Worm (Caenorhabditis elegans) whole organism, young adult: ENCODE results near the gene C29E4.11.

Source experiments
- F33H1.4 ChIP-seq: fragments of 200-800 bp; sonication (Bioruptor generic); IDR thresholded peaks from 2 replicates; pipeline ENCODE4 v1.3.6; 2022; ENCODE audit warnings: missing genetic modification reagents, missing genetic modification characterization, missing compliant biosample characterization
- F55B11.4 ChIP-seq: sonication (generic microtip); optimal IDR thresholded peaks from 2 replicates; lab custom pipeline; 2016; ENCODE audit warnings: missing compliant biosample characterization, missing genetic modification characterization, borderline replicate concordance; ENCODE audit not compliant: insufficient read depth
- F57A8.1 ChIP-seq: fragments of 200-800 bp; sonication (Bioruptor generic); optimal IDR thresholded peaks from 2 replicates; lab custom pipeline; 2018; ENCODE audit warnings: mild to moderate bottlenecking, missing genetic modification characterization, moderate library complexity, missing compliant biosample characterization
- K12H6.12 ChIP-seq: fragments of 200-800 bp; sonication (Bioruptor generic); optimal IDR thresholded peaks from 2 replicates; lab custom pipeline; 2018; ENCODE audit warnings: mild to moderate bottlenecking, missing genetic modification characterization, missing compliant biosample characterization
- T26A5.8 ChIP-seq: sonication (generic microtip); optimal IDR thresholded peaks from 2 replicates; lab custom pipeline; 2016; ENCODE audit warnings: missing genetic modification characterization, missing compliant biosample characterization
- Y79H2A.3 ChIP-seq: fragments of 200-800 bp; sonication (Bioruptor generic); conservative IDR thresholded peaks from 2 replicates; pipeline ENCODE4 v1.3.6; 2022; ENCODE audit warnings: missing genetic modification reagents, missing genetic modification characterization, missing compliant biosample characterization
- akir-1 ChIP-seq: fragments of 200-800 bp; sonication (Bioruptor generic); optimal IDR thresholded peaks from 2 replicates; lab custom pipeline; 2018; ENCODE audit warnings: mild to moderate bottlenecking, missing genetic modification characterization, moderate library complexity, missing compliant biosample characterization
- atf-7 ChIP-seq: sonication (generic microtip); optimal IDR thresholded peaks from 2 replicates; lab custom pipeline; 2017; ENCODE audit warnings: mild to moderate bottlenecking, missing genetic modification characterization, missing compliant biosample characterization
- athp-1 ChIP-seq: sonication (generic microtip); optimal IDR thresholded peaks from 2 replicates; lab custom pipeline; 2017; ENCODE audit warnings: mild to moderate bottlenecking, missing genetic modification characterization, missing compliant biosample characterization
- attf-5 ChIP-seq: fragments of 200-800 bp; sonication (Bioruptor generic); optimal IDR thresholded peaks from 2 replicates; lab custom pipeline; 2018; ENCODE audit warnings: mild to moderate bottlenecking, missing genetic modification characterization, missing compliant biosample characterization
- attf-6 ChIP-seq: fragments of 200-800 bp; sonication (Bioruptor generic); IDR thresholded peaks from 2 replicates; pipeline ENCODE4 v1.3.6; 2022; ENCODE audit warnings: missing genetic modification reagents, missing genetic modification characterization, missing compliant biosample characterization
- bed-1 ChIP-seq: fragments of 200-800 bp; sonication (Bioruptor generic); IDR thresholded peaks from 2 replicates; pipeline ENCODE4 v1.3.6; 2022; ENCODE audit warnings: missing genetic modification reagents, missing genetic modification characterization, missing compliant biosample characterization
- ceh-27 ChIP-seq: fragments of 200-800 bp; sonication (Bioruptor generic); optimal IDR thresholded peaks from 2 replicates; lab custom pipeline; 2018; ENCODE audit warnings: mild to moderate bottlenecking, missing genetic modification characterization, moderate library complexity, missing compliant biosample characterization
- die-1 ChIP-seq: sonication (generic microtip); optimal IDR thresholded peaks from 2 replicates; lab custom pipeline; 2016; ENCODE audit warnings: missing genotype, mild to moderate bottlenecking, missing genetic modification characterization, missing compliant biosample characterization
- dpl-1 ChIP-seq: fragments of 150-350 bp; optimal IDR thresholded peaks from 2 replicates; lab custom pipeline; 2014; ENCODE audit warnings: missing biosample characterization, missing genetic modification reagents, missing genetic modification characterization
- efl-1 ChIP-seq: fragments of 150-350 bp; optimal IDR thresholded peaks from 2 replicates; lab custom pipeline; 2014; ENCODE audit warnings: missing biosample characterization, missing genetic modification reagents, missing genetic modification characterization
- egl-44 ChIP-seq: fragments of 200-800 bp; sonication (Bioruptor generic); IDR thresholded peaks from 2 replicates; pipeline ENCODE4 v1.3.6; 2022; ENCODE audit warnings: missing genetic modification reagents, missing genetic modification characterization, missing compliant biosample characterization
- ets-4 ChIP-seq: fragments of 200-800 bp; sonication (Bioruptor generic); optimal IDR thresholded peaks from 2 replicates; lab custom pipeline; 2018; ENCODE audit warnings: mild to moderate bottlenecking, missing genetic modification characterization, missing compliant biosample characterization
- fkh-3 ChIP-seq: sonication (generic microtip); optimal IDR thresholded peaks from 2 replicates; lab custom pipeline; 2016; ENCODE audit warnings: mild to moderate bottlenecking, missing genetic modification characterization, missing compliant biosample characterization
- hlh-12 ChIP-seq: sonication (generic microtip); optimal IDR thresholded peaks from 2 replicates; lab custom pipeline; 2016; ENCODE audit warnings: missing genetic modification characterization, missing compliant biosample characterization
- hmg-1.2 ChIP-seq: fragments of 200-800 bp; sonication (Bioruptor generic); IDR thresholded peaks from 2 replicates; pipeline ENCODE4 v1.3.6; 2022; ENCODE audit warnings: missing genetic modification reagents, missing genetic modification characterization, missing compliant biosample characterization
- lin-35 ChIP-seq, 3 experiments: fragments of 150-350 bp in 2 of 3; sonication (generic microtip) in 1 of 3; optimal IDR thresholded peaks; 2 replicates each; lab custom pipeline; 2014 to 2018; ENCODE audit warnings: missing biosample characterization in 3 of 3, missing genetic modification characterization in 3 of 3, missing genetic modification reagents in 3 of 3
- lin-54 ChIP-seq: fragments of 200-800 bp; sonication (Bioruptor generic); optimal IDR thresholded peaks from 2 replicates; lab custom pipeline; 2018; ENCODE audit warnings: mild to moderate bottlenecking, missing genetic modification characterization, missing compliant biosample characterization
- madf-8 ChIP-seq: fragments of 200-800 bp; sonication (Bioruptor generic); conservative IDR thresholded peaks from 2 replicates; pipeline ENCODE4 v1.3.6; 2022; ENCODE audit warnings: missing genetic modification reagents, missing genetic modification characterization, missing compliant biosample characterization
- nfya-1 ChIP-seq: sonication (generic microtip); optimal IDR thresholded peaks from 2 replicates; lab custom pipeline; 2017; ENCODE audit warnings: antibody characterized with exemption, missing compliant biosample characterization, missing genetic modification characterization, borderline replicate concordance; ENCODE audit not compliant: insufficient read depth
- nfyb-1 ChIP-seq: fragments of 200-800 bp; sonication (Bioruptor generic); IDR thresholded peaks from 2 replicates; pipeline ENCODE4 v1.3.6; 2022; ENCODE audit warnings: missing genetic modification reagents, missing genetic modification characterization, missing compliant biosample characterization
- nhr-179 ChIP-seq: sonication (generic microtip); optimal IDR thresholded peaks from 2 replicates; lab custom pipeline; 2016; ENCODE audit warnings: mild to moderate bottlenecking, missing genetic modification characterization, missing compliant biosample characterization
- nhr-80 ChIP-seq: sonication (generic microtip); optimal IDR thresholded peaks from 2 replicates; lab custom pipeline; 2016; ENCODE audit warnings: missing genetic modification characterization, missing compliant biosample characterization
- nhr-90 ChIP-seq: sonication (generic microtip); optimal IDR thresholded peaks from 2 replicates; lab custom pipeline; 2016; ENCODE audit warnings: missing genotype, mild to moderate bottlenecking, missing genetic modification characterization, missing compliant biosample characterization
- repo-1 ChIP-seq: sonication (generic microtip); optimal IDR thresholded peaks from 2 replicates; lab custom pipeline; 2017; ENCODE audit warnings: mild to moderate bottlenecking, missing genetic modification characterization, missing compliant biosample characterization
- sdz-38 ChIP-seq: sonication (generic microtip); optimal IDR thresholded peaks from 2 replicates; lab custom pipeline; 2016; ENCODE audit warnings: missing genotype, missing genetic modification characterization, missing compliant biosample characterization
- snpc-1.1 ChIP-seq: sonication (generic microtip); optimal IDR thresholded peaks from 2 replicates; lab custom pipeline; 2017; ENCODE audit warnings: missing genetic modification characterization, mild to moderate bottlenecking, missing compliant biosample characterization, antibody characterized with exemption, moderate library complexity, missing genotype, missing genetic modification reagents; ENCODE audit not compliant: insufficient read depth
- snpc-1.3 ChIP-seq: sonication (generic microtip); optimal IDR thresholded peaks from 2 replicates; lab custom pipeline; 2017; ENCODE audit warnings: missing genetic modification characterization, mild to moderate bottlenecking, missing compliant biosample characterization, antibody characterized with exemption, moderate library complexity, missing genotype, missing genetic modification reagents; ENCODE audit not compliant: insufficient read depth
- somi-1 ChIP-seq: fragments of 200-800 bp; sonication (Bioruptor generic); optimal IDR thresholded peaks from 2 replicates; lab custom pipeline; 2018; ENCODE audit warnings: mild to moderate bottlenecking, missing genetic modification characterization, missing compliant biosample characterization
- unc-130 ChIP-seq: sonication (generic microtip); optimal IDR thresholded peaks from 2 replicates; lab custom pipeline; 2016; ENCODE audit warnings: missing genetic modification reagents, missing genetic modification characterization, missing compliant biosample characterization
- xnd-1 ChIP-seq: sonication (generic microtip); optimal IDR thresholded peaks from 2 replicates; lab custom pipeline; 2016; ENCODE audit warnings: missing genotype, missing genetic modification reagents, missing genetic modification characterization, missing compliant biosample characterization
- ztf-22 ChIP-seq: fragments of 200-800 bp; sonication (Bioruptor generic); optimal IDR thresholded peaks from 2 replicates; lab custom pipeline; 2018; ENCODE audit warnings: mild to moderate bottlenecking, missing genetic modification characterization, moderate library complexity, missing compliant biosample characterization
- ztf-28 ChIP-seq: fragments of 200-800 bp; sonication (Bioruptor generic); IDR thresholded peaks from 2 replicates; pipeline ENCODE4 v1.3.6; 2022; ENCODE audit warnings: missing genetic modification reagents, missing genetic modification characterization, missing compliant biosample characterization
- ztf-6 ChIP-seq: fragments of 200-800 bp; sonication (Bioruptor generic); IDR thresholded peaks from 2 replicates; pipeline ENCODE4 v1.3.6; 2022; ENCODE audit warnings: missing genetic modification reagents, missing genetic modification characterization, missing compliant biosample characterization

C29E4.11 gene

DNA sequence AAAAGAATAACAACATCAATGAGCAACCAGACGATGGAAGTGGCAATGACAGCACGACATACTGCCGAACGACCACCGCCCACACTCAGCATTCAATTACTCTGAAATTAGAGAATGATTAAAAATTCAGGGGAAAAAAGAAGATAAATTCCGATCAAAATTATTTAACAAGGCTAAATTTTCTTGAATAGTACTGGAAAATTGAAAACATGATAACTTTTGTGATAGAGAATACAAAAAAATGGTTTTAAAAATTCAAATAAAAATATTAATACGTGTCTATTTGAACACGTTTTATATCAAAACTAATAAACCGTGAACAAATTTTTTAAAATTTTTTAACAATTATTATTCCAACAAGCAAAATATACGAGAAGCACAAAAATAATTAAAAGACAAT lies 40.2 kb downstream of the C29E4.11 start, which contains the start of gene gly-3 (continued):
- TF ChIP-seq attf-6 (GFP tag; lab: Robert Waterston, UW): no peak

DNA sequence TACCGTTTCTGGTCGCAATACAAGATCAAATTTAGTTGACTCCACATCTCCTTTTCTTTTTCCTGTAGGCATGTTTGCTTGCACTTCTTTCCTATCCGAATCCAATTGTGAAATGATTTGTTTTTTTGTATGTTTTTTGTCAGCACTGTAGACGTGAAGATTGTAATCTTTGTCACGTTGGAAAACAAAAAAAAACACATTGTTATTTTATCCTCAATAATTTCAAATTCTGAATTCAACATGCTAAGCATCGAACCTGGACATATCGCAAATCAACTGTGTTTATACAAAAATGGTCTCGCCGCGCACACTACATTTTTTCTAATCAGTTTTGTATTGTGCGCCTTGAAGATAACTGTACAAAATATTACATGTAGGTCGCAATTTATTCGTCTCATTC lies 44.4 kb downstream of the C29E4.11 start, which contains the start of gene ZK688.12:
ZK688.12 (minus strand) TSS at position 101 of the 400 bp plus-strand sequence.
- TF ChIP-seq unc-130 (GFP tag; lab: Kevin White, UChicago): no peak
- TF ChIP-seq fkh-3 (tag; lab: Kevin White, UChicago): no peak
- TF ChIP-seq snpc-1.1 (tag; lab: Kevin White, UChicago): no peak

DNA sequence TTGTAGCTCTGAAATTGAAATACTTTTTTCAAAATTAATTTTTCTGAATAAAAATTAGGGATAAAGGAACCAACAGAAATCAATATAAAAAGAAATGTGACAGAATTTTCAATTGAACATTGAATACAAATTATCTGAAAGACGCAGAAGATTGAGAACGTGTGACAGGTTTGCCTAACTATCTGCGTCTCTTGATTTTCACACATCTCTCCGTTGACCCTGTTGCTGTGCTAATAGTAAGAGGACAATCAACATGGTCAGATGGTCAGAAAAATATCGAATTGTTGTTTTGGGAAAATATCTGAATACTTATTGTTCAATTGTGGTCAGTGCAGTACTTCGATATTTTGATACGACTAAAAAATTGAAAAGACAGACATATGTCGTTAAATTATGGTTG lies 46.3 kb downstream of the C29E4.11 start, which contains the start of gene ZK688.7:
ZK688.7 (minus strand) TSS at position 14 of the 400 bp plus-strand sequence.
- peak; percentile 85 for TF ChIP-seq hmg-1.2 (GFP tag; lab: Robert Waterston, UW)
- no peak for TF ChIP-seq ceh-27
- peak; percentile 25 for TF ChIP-seq nhr-80 (tag; lab: Kevin White, UChicago)
- TF ChIP-seq efl-1 (GFP tag; lab: Kevin White, UChicago): no peak
- TF ChIP-seq attf-5: peak; percentile 68
- no peak for TF ChIP-seq atf-7
- TF ChIP-seq nfyb-1: no peak
- TF ChIP-seq sdz-38 (tag; lab: Kevin White, UChicago): no peak

DNA sequence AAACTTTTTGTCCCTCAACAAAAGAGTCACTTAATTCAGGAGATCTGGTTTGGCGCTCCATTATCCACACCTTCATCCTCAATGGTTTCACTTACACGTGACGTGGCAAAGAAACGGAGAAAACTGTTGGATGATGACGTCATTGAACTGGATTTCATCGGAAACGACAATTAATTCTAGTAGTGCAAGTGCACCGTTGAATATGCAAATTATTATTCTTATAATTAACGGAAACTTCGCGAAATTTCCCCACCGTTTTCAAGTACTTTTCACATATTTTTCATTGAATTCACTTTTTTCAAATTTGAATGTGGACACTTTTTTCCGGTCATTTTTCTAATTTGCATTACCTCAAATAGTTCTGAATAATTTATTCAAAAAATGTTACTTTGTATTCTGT lies 48.7 kb downstream of the C29E4.11 start, which contains the start of gene ZK688.1:
ZK688.1 (plus strand) TSS at position 301 of the 400 bp plus-strand sequence.
- TF ChIP-seq F55B11.4: no peak
- TF ChIP-seq somi-1: no peak
- TF ChIP-seq T26A5.8 (tag; lab: Kevin White, UChicago): no peak
- no peak for TF ChIP-seq nhr-179 (tag; lab: Kevin White, UChicago)
- TF ChIP-seq nfya-1: no peak
- no peak for TF ChIP-seq egl-44 (GFP tag; lab: Robert Waterston, UW)
- TF ChIP-seq die-1 (tag; lab: Kevin White, UChicago): no peak
- no peak for TF ChIP-seq F33H1.4 (GFP tag; lab: Robert Waterston, UW)
- no peak for TF ChIP-seq bed-1
- no peak for TF ChIP-seq attf-6 (GFP tag; lab: Robert Waterston, UW)
- TF ChIP-seq akir-1 (GFP tag; lab: Kevin White, UChicago): no peak
- TF ChIP-seq lin-35 (GFP tag; optimal IDR thresholded peaks at IDR 0.05; lab: Kevin White, UChicago): no peak
- no peak for TF ChIP-seq lin-54 (GFP tag; lab: Kevin White, UChicago)
- no peak for TF ChIP-seq F57A8.1 (GFP tag; lab: Kevin White, UChicago)
- TF ChIP-seq xnd-1: no peak
- no peak for TF ChIP-seq nhr-90 (tag; lab: Kevin White, UChicago)
- TF ChIP-seq madf-8 (GFP tag; lab: Robert Waterston, UW): no peak
- TF ChIP-seq repo-1: no peak

DNA sequence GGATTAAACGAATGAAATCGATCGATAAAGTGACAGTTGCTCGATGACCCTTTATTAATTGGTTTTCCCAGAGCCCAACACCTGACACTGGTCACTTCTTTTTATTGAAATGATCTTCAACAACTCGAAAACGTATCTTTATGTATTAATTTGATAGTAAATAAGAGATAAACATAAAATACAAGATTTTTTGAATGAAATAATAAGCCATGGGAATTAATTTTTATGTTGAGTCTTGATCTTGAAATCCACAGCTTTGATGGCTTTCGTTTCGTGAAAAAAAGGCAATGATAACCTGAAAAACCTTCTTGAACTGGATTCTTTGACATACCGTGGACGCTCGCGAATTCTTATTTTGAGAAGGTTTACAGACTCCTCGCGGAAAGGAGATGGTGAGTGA lies 50.4 kb downstream of the C29E4.11 start, which contains the start of gene pcp-5:
pcp-5 (minus strand) TSS at position 101 of the 400 bp plus-strand sequence.
- TF ChIP-seq dpl-1 (GFP tag; lab: Kevin White, UChicago): no peak
- TF ChIP-seq athp-1: no peak
- no peak for TF ChIP-seq ets-4 (GFP tag; lab: Kevin White, UChicago)
- TF ChIP-seq ztf-6 (GFP tag; lab: Robert Waterston, UW): no peak
- no peak for TF ChIP-seq snpc-1.3
- no peak for TF ChIP-seq hlh-12 (tag; lab: Kevin White, UChicago)
- TF ChIP-seq Y79H2A.3 (GFP tag; lab: Robert Waterston, UW): no peak
- no peak for TF ChIP-seq ztf-22 (GFP tag; lab: Kevin White, UChicago)
- no peak for TF ChIP-seq ztf-28 (GFP tag; lab: Robert Waterston, UW)
- TF ChIP-seq K12H6.12 (tag; lab: Kevin White, UChicago): no peak
